Fruit fly (Drosophila melanogaster): ENCODE results near the gene QC.

dm6 chr3L:5859029-5859428 is 43.2 kb downstream of the QC start:
- TF ChIP-seq CG17806 (tag; optimal IDR thresholded peaks at IDR 0.05), result no peak
- no peak for TF ChIP-seq CG10348 (GFP tag; IDR thresholded peaks at IDR 0.05)

Data from whole organism, pupa.